Fruit fly (Drosophila melanogaster): Measurements from ENCODE around the gene GlcAT-S.

The GlcAT-S gene

DNA sequence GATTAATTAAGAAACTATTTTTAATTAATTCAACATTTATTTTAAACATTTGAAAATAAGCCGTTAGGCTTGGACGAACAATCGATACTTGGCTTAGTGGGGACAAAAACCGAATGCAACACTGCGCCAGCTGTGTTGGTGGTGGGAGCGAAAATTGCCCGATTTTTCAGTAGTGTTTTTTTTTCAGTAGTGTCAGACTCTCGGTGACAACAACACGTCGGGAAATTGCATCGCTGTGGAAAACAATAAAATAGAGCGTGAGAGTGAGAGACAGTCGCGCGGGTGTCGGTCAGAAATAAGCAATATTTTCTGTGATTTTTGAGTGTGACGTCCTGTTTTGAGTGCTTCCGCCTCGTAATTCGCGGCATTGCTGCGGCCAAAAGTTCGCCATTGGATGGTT is 385 bp downstream of the GlcAT-S start (continued):
- TF ChIP-seq prd (optimal IDR thresholded peaks at IDR 0.05) (no peak), prd (GFP tag; IDR thresholded peaks at IDR 0.05) (peak; percentile 32; the same call in 1 of the 3 replicates), exex (tag; optimal IDR thresholded peaks at IDR 0.05) (no peak), CG2116 (GFP tag; optimal IDR thresholded peaks at IDR 0.05) (peak; percentile 100), CG7928 (GFP tag; optimal IDR thresholded peaks at IDR 0.05) (no peak), Gug (GFP tag; IDR thresholded peaks at IDR 0.05) (peak; percentile 37; the same call in 2 of the 4 replicates), ro (GFP tag; IDR thresholded peaks at IDR 0.05) (no peak), dati (GFP tag; IDR thresholded peaks at IDR 0.05) (no peak), tin (GFP tag; optimal IDR thresholded peaks at IDR 0.05) (no peak), kay (GFP tag; optimal IDR thresholded peaks at IDR 0.05) (no peak), pan (optimal IDR thresholded peaks at IDR 0.05) (no peak), pan (GFP tag; optimal IDR thresholded peaks at IDR 0.05 in 1 of 2, IDR thresholded peaks at IDR 0.05 in 1 of 2) (peak in 1 of 2 experiments; percentile 56), CG7556 (GFP tag; optimal IDR thresholded peaks at IDR 0.05) (peak; percentile 5), CG9437 (GFP tag; optimal IDR thresholded peaks at IDR 0.05) (no peak), mirr (GFP tag; optimal IDR thresholded peaks at IDR 0.05) (peak; percentile 1), bbx (GFP tag; IDR thresholded peaks at IDR 0.05; ENCODE audit: partially characterized antibody) (peak; percentile 84), bigmax (GFP tag; optimal IDR thresholded peaks at IDR 0.05) (no peak), nom (GFP tag; optimal IDR thresholded peaks at IDR 0.05) (peak; percentile 49), CG7839 (tag; optimal IDR thresholded peaks at IDR 0.05) (no peak), CG14667 (GFP tag; IDR thresholded peaks at IDR 0.05) (no peak), stc (GFP tag; IDR thresholded peaks at IDR 0.05) (peak; percentile 52), crp (GFP tag; optimal IDR thresholded peaks at IDR 0.05) (peak; percentile 76 to 96), Rfx (GFP tag; IDR thresholded peaks at IDR 0.05) (peak; percentile 69), lilli (GFP tag; optimal IDR thresholded peaks at IDR 0.05) (peak; percentile 63), Elba2 (GFP tag; optimal IDR thresholded peaks at IDR 0.05) (no peak), CG10267 (tag; optimal IDR thresholded peaks at IDR 0.05) (peak; percentile 39), Gsc (GFP tag; IDR thresholded peaks at IDR 0.05) (no peak), CG2199 (GFP tag; IDR thresholded peaks at IDR 0.05) (0 out of 3 replicates have a peak, but pooled peaks have one; percentile 56), Dref (GFP tag; IDR thresholded peaks at IDR 0.05) (peak; percentile 99), CG18764 (GFP tag; optimal IDR thresholded peaks at IDR 0.05) (no peak), CG11398 (GFP tag; optimal IDR thresholded peaks at IDR 0.05) (peak; percentile 36), Scr (GFP tag; IDR thresholded peaks at IDR 0.05; ENCODE audit: partially characterized antibody) (peak; percentile 70), row (GFP tag; IDR thresholded peaks at IDR 0.05) (peak; percentile 70), az2 (GFP tag; optimal IDR thresholded peaks at IDR 0.05) (peak; percentile 21), CrebB (tag; optimal IDR thresholded peaks at IDR 0.05) (peak; percentile 10), Sox102F (GFP tag; optimal IDR thresholded peaks at IDR 0.05) (no peak), CG11456 (GFP tag; IDR thresholded peaks at IDR 0.05) (peak; percentile 79), Myb (GFP tag; optimal IDR thresholded peaks at IDR 0.05) (peak; percentile 99), Trl (optimal IDR thresholded peaks at IDR 0.05) (peak; percentile 18 to 44), Trl (GFP tag; optimal IDR thresholded peaks at IDR 0.05) (peak; percentile 64), hth (optimal IDR thresholded peaks at IDR 0.05) (no peak), nmo (GFP tag; optimal IDR thresholded peaks at IDR 0.05) (peak; percentile 9), MESR4 (GFP tag; optimal IDR thresholded peaks at IDR 0.05) (peak; percentile 64), CG4424 (GFP tag; optimal IDR thresholded peaks at IDR 0.05) (peak; percentile 21), Stat92E (GFP tag; optimal IDR thresholded peaks at IDR 0.05) (no peak), CG32532 (GFP tag; IDR thresholded peaks at IDR 0.05) (peak; percentile 75), CG10565 (GFP tag; optimal IDR thresholded peaks at IDR 0.05) (no peak), E2f2 (GFP tag; IDR thresholded peaks at IDR 0.05) (peak; percentile 86), pum (GFP tag; optimal IDR thresholded peaks at IDR 0.05) (peak; percentile 17), Lim3 (GFP tag; IDR thresholded peaks at IDR 0.05) (no peak), seq (GFP tag; IDR thresholded peaks at IDR 0.05) (peak; percentile 63; the same call in 1 of the 2 replicates), D19B (GFP tag; optimal IDR thresholded peaks at IDR 0.05) (no peak)

Data from whole organism, embryonic.